Worm (Caenorhabditis elegans) whole organism, young adult: ENCODE data around the gene cest-35.1.

Experiments used
- B0336.3 ChIP-seq: fragments of 200-800 bp; sonication (Bioruptor generic); IDR thresholded peaks from 2 replicates; pipeline ENCODE4 v1.3.6; 2022; ENCODE audit warnings: missing genetic modification characterization, missing compliant biosample characterization
- D2030.7 ChIP-seq: fragments of 200-800 bp; sonication (Bioruptor generic); IDR thresholded peaks from 2 replicates; pipeline ENCODE4 v1.3.6; 2022; ENCODE audit warnings: missing genetic modification reagents, missing genetic modification characterization, missing compliant biosample characterization
- F10E7.11 ChIP-seq: sonication (generic microtip); optimal IDR thresholded peaks from 2 replicates; lab custom pipeline; 2017; ENCODE audit warnings: mild to moderate bottlenecking, missing genetic modification characterization, moderate library complexity, missing compliant biosample characterization
- F22D6.2 ChIP-seq: sonication (generic microtip); optimal IDR thresholded peaks from 2 replicates; lab custom pipeline; 2016; ENCODE audit warnings: mild to moderate bottlenecking, missing genetic modification characterization, missing compliant biosample characterization
- F23B12.7 ChIP-seq: sonication (generic microtip); optimal IDR thresholded peaks from 2 replicates; lab custom pipeline; 2017; ENCODE audit warnings: missing genetic modification characterization, mild to moderate bottlenecking, missing compliant biosample characterization, antibody characterized with exemption, moderate library complexity; ENCODE audit not compliant: insufficient read depth
- F33H1.4 ChIP-seq: fragments of 200-800 bp; sonication (Bioruptor generic); IDR thresholded peaks from 2 replicates; pipeline ENCODE4 v1.3.6; 2022; ENCODE audit warnings: missing genetic modification reagents, missing genetic modification characterization, missing compliant biosample characterization
- F49E8.2 ChIP-seq: sonication (generic microtip); optimal IDR thresholded peaks from 3 replicates; lab custom pipeline; 2017; ENCODE audit warnings: missing genetic modification characterization, mild to moderate bottlenecking, missing compliant biosample characterization, antibody characterized with exemption, moderate library complexity; ENCODE audit not compliant: insufficient read depth
- F52B5.7 ChIP-seq: sonication (generic microtip); optimal IDR thresholded peaks from 2 replicates; lab custom pipeline; 2016; ENCODE audit warnings: mild to moderate bottlenecking, missing genetic modification characterization, missing compliant biosample characterization
- F55B11.4 ChIP-seq: sonication (generic microtip); optimal IDR thresholded peaks from 2 replicates; lab custom pipeline; 2016; ENCODE audit warnings: missing compliant biosample characterization, missing genetic modification characterization, borderline replicate concordance; ENCODE audit not compliant: insufficient read depth
- K11D2.4 ChIP-seq: fragments of 200-800 bp; sonication (Bioruptor generic); IDR thresholded peaks from 2 replicates; pipeline ENCODE4 v1.3.6; 2022; ENCODE audit warnings: missing genetic modification reagents, missing genetic modification characterization, missing compliant biosample characterization
- T07F8.4 ChIP-seq: sonication (generic microtip); optimal IDR thresholded peaks from 2 replicates; lab custom pipeline; 2016; ENCODE audit warnings: mild to moderate bottlenecking, missing genetic modification characterization, moderate library complexity, missing compliant biosample characterization
- Y53G8AR.9 ChIP-seq: fragments of 200-800 bp; sonication (Bioruptor generic); conservative IDR thresholded peaks from 2 replicates; pipeline ENCODE4 v1.3.6; 2022; ENCODE audit warnings: missing genetic modification reagents, missing genetic modification characterization, missing compliant biosample characterization
- Y56A3A.18 ChIP-seq: fragments of 200-800 bp; sonication (Bioruptor generic); IDR thresholded peaks from 2 replicates; pipeline ENCODE4 v1.3.6; 2022; ENCODE audit warnings: missing genetic modification reagents, missing genetic modification characterization, missing compliant biosample characterization
- Y67H2A.10 ChIP-seq: fragments of 200-800 bp; sonication (Bioruptor generic); conservative IDR thresholded peaks from 2 replicates; pipeline ENCODE4 v1.3.6; 2022; ENCODE audit warnings: missing genetic modification reagents, missing genetic modification characterization, missing compliant biosample characterization
- Y95B8A.8 ChIP-seq: fragments of 200-800 bp; sonication (Bioruptor generic); IDR thresholded peaks from 2 replicates; pipeline ENCODE4 v1.3.6; 2022; ENCODE audit warnings: missing genetic modification reagents, missing genetic modification characterization, missing compliant biosample characterization
- attf-6 ChIP-seq: fragments of 200-800 bp; sonication (Bioruptor generic); IDR thresholded peaks from 2 replicates; pipeline ENCODE4 v1.3.6; 2022; ENCODE audit warnings: missing genetic modification reagents, missing genetic modification characterization, missing compliant biosample characterization
- cebp-1 ChIP-seq, 2 experiments: fragments of 200-800 bp in 1 of 2; sonication (Bioruptor generic) in 1 of 2; sonication (generic microtip) in 1 of 2; IDR thresholded peaks in 1 of 2; optimal IDR thresholded peaks in 1 of 2; 2 replicates each; pipeline versions ENCODE4 v1.3.6 to Lab custom; 2017 to 2022; ENCODE audit warnings: missing compliant biosample characterization in 2 of 2, missing genetic modification characterization in 2 of 2, mild to moderate bottlenecking in 1 of 2, missing genetic modification reagents in 1 of 2, moderate library complexity in 1 of 2
- dox-1 ChIP-seq: fragments of 200-800 bp; sonication (Bioruptor generic); IDR thresholded peaks from 2 replicates; pipeline ENCODE4 v1.3.6; 2022; ENCODE audit warnings: missing genetic modification reagents, missing genetic modification characterization, missing compliant biosample characterization
- dpl-1 ChIP-seq: fragments of 150-350 bp; optimal IDR thresholded peaks from 2 replicates; lab custom pipeline; 2014; ENCODE audit warnings: missing biosample characterization, missing genetic modification reagents, missing genetic modification characterization
- efl-1 ChIP-seq: fragments of 150-350 bp; optimal IDR thresholded peaks from 2 replicates; lab custom pipeline; 2014; ENCODE audit warnings: missing biosample characterization, missing genetic modification reagents, missing genetic modification characterization
- ekl-4 ChIP-seq: fragments of 200-800 bp; sonication (Bioruptor generic); IDR thresholded peaks from 2 replicates; pipeline ENCODE4 v1.3.6; 2022; ENCODE audit warnings: missing genetic modification reagents, missing genetic modification characterization, missing compliant biosample characterization
- gei-17 ChIP-seq: fragments of 200-800 bp; sonication (Bioruptor generic); optimal IDR thresholded peaks from 2 replicates; lab custom pipeline; 2018; ENCODE audit warnings: mild to moderate bottlenecking, missing genetic modification characterization, missing compliant biosample characterization
- hlh-26 ChIP-seq: fragments of 200-800 bp; sonication (Bioruptor generic); conservative IDR thresholded peaks from 2 replicates; pipeline ENCODE4 v1.3.6; 2022; ENCODE audit warnings: missing genetic modification reagents, missing genetic modification characterization, missing compliant biosample characterization
- let-607 ChIP-seq, 2 experiments: fragments of 200-800 bp in 1 of 2; sonication (Bioruptor generic) in 1 of 2; sonication (generic microtip) in 1 of 2; optimal IDR thresholded peaks; 2 replicates each; lab custom pipeline; 2016 to 2018; ENCODE audit warnings: mild to moderate bottlenecking in 2 of 2, missing compliant biosample characterization in 2 of 2, missing genetic modification characterization in 2 of 2, moderate library complexity in 2 of 2, missing genotype in 1 of 2
- lin-35 ChIP-seq, 3 experiments: fragments of 150-350 bp in 2 of 3; sonication (generic microtip) in 1 of 3; optimal IDR thresholded peaks; 2 replicates each; lab custom pipeline; 2014 to 2018; ENCODE audit warnings: missing biosample characterization in 3 of 3, missing genetic modification characterization in 3 of 3, missing genetic modification reagents in 3 of 3
- lin-54 ChIP-seq: fragments of 200-800 bp; sonication (Bioruptor generic); optimal IDR thresholded peaks from 2 replicates; lab custom pipeline; 2018; ENCODE audit warnings: mild to moderate bottlenecking, missing genetic modification characterization, missing compliant biosample characterization
- lsl-1 ChIP-seq: fragments of 200-800 bp; sonication (Bioruptor generic); optimal IDR thresholded peaks from 2 replicates; lab custom pipeline; 2018; ENCODE audit warnings: mild to moderate bottlenecking, missing genetic modification characterization, moderate library complexity, missing compliant biosample characterization
- mcd-1 ChIP-seq: fragments of 200-800 bp; sonication (Bioruptor generic); IDR thresholded peaks from 2 replicates; pipeline ENCODE4 v1.3.6; 2022; ENCODE audit warnings: missing genetic modification reagents, missing genetic modification characterization, missing compliant biosample characterization
- nhr-179 ChIP-seq: sonication (generic microtip); optimal IDR thresholded peaks from 2 replicates; lab custom pipeline; 2016; ENCODE audit warnings: mild to moderate bottlenecking, missing genetic modification characterization, missing compliant biosample characterization
- nhr-27 ChIP-seq: fragments of 200-800 bp; sonication (Bioruptor generic); optimal IDR thresholded peaks from 2 replicates; lab custom pipeline; 2018; ENCODE audit warnings: mild to moderate bottlenecking, missing genetic modification characterization, moderate library complexity, missing compliant biosample characterization
- nhr-90 ChIP-seq: sonication (generic microtip); optimal IDR thresholded peaks from 2 replicates; lab custom pipeline; 2016; ENCODE audit warnings: missing genotype, mild to moderate bottlenecking, missing genetic modification characterization, missing compliant biosample characterization
- pbrm-1 ChIP-seq: fragments of 200-800 bp; sonication (Bioruptor generic); IDR thresholded peaks from 2 replicates; pipeline ENCODE4 v1.3.6; 2022; ENCODE audit warnings: missing genetic modification reagents, missing genetic modification characterization, missing compliant biosample characterization
- pha-4 ChIP-seq: fragments of 150-350 bp; sonication (generic microtip); optimal IDR thresholded peaks from 2 replicates; lab custom pipeline; 2014; ENCODE audit warnings: missing biosample characterization, missing genetic modification reagents, missing genetic modification characterization
- rec-8 ChIP-seq, 2 experiments: sonication (generic microtip); optimal IDR thresholded peaks; 2 replicates each; lab custom pipeline; 2016; ENCODE audit warnings: mild to moderate bottlenecking in 2 of 2, missing genetic modification characterization in 2 of 2, missing genetic modification reagents in 2 of 2, missing genotype in 2 of 2, missing biosample characterization in 1 of 2, missing compliant biosample characterization in 1 of 2, moderate library complexity in 1 of 2
- snpc-1.3 ChIP-seq: sonication (generic microtip); optimal IDR thresholded peaks from 2 replicates; lab custom pipeline; 2017; ENCODE audit warnings: missing genetic modification characterization, mild to moderate bottlenecking, missing compliant biosample characterization, antibody characterized with exemption, moderate library complexity, missing genotype, missing genetic modification reagents; ENCODE audit not compliant: insufficient read depth
- snpc-4 ChIP-seq, 5 experiments: fragments of 150-350 bp in 1 of 5; sonication (generic microtip) in 4 of 5; optimal IDR thresholded peaks; 2 replicates each; lab custom pipeline; 2014 to 2018; ENCODE audit warnings: missing genetic modification characterization in 5 of 5, missing biosample characterization in 3 of 5, antibody characterized with exemption in 2 of 5, mild to moderate bottlenecking in 2 of 5, missing compliant biosample characterization in 2 of 5, missing genotype in 2 of 5, moderate library complexity in 2 of 5, missing genetic modification reagents in 1 of 5
- sptf-2 ChIP-seq: fragments of 200-800 bp; sonication (Bioruptor generic); optimal IDR thresholded peaks from 2 replicates; lab custom pipeline; 2018; ENCODE audit warnings: mild to moderate bottlenecking, missing genetic modification characterization, missing compliant biosample characterization
- tbx-9 ChIP-seq: sonication (generic microtip); optimal IDR thresholded peaks from 2 replicates; lab custom pipeline; 2016; ENCODE audit warnings: borderline replicate concordance, missing genetic modification characterization, inconsistent platforms, missing compliant biosample characterization
- xnd-1 ChIP-seq: sonication (generic microtip); optimal IDR thresholded peaks from 2 replicates; lab custom pipeline; 2016; ENCODE audit warnings: missing genotype, missing genetic modification reagents, missing genetic modification characterization, missing compliant biosample characterization
- zim-3 ChIP-seq: sonication (generic microtip); optimal IDR thresholded peaks from 2 replicates; lab custom pipeline; 2017; ENCODE audit warnings: mild to moderate bottlenecking, missing genetic modification characterization, moderate library complexity, missing compliant biosample characterization
- ztf-18 ChIP-seq: sonication (generic microtip); optimal IDR thresholded peaks from 2 replicates; lab custom pipeline; 2016; ENCODE audit warnings: missing genotype, mild to moderate bottlenecking, missing genetic modification characterization, missing compliant biosample characterization
- ztf-22 ChIP-seq: fragments of 200-800 bp; sonication (Bioruptor generic); optimal IDR thresholded peaks from 2 replicates; lab custom pipeline; 2018; ENCODE audit warnings: mild to moderate bottlenecking, missing genetic modification characterization, moderate library complexity, missing compliant biosample characterization
- ztf-25 ChIP-seq: fragments of 200-800 bp; sonication (Bioruptor generic); IDR thresholded peaks from 2 replicates; pipeline ENCODE4 v1.3.6; 2022; ENCODE audit warnings: missing genetic modification reagents, missing genetic modification characterization, missing compliant biosample characterization

The cest-35.1 gene

ce11 chrV:5271487-5271886 lies 28.6 kb upstream of the cest-35.1 start (continued):
- TF ChIP-seq lin-54 (GFP tag; lab: Kevin White, UChicago) (peak; percentile 41), ekl-4 (0 out of 2 replicates have a peak, but pooled peaks have one; percentile 44), nhr-179 (tag; lab: Kevin White, UChicago) (no peak), Y95B8A.8 (GFP tag; lab: Robert Waterston, UW) (no peak), mcd-1 (GFP tag; lab: Robert Waterston, UW) (peak; percentile 76), attf-6 (GFP tag; lab: Robert Waterston, UW) (no peak), sptf-2 (GFP tag; lab: Kevin White, UChicago) (no peak), Y67H2A.10 (no peak), rec-8 (tag; optimal IDR thresholded peaks at IDR 0.05; lab: Kevin White, UChicago) (no peak), snpc-4 (GFP tag; optimal IDR thresholded peaks at IDR 0.05; lab: Kevin White, UChicago) (no peak), snpc-4 (tag; optimal IDR thresholded peaks at IDR 0.05; lab: Kevin White, UChicago) (peak in 3 of 4 experiments; percentile 6 to 56 (median 37)), cebp-1 (GFP tag; IDR thresholded peaks at IDR 0.05; lab: Robert Waterston, UW) (no peak), cebp-1 (tag; optimal IDR thresholded peaks at IDR 0.05; lab: Kevin White, UChicago) (peak; percentile 81), let-607 (tag; optimal IDR thresholded peaks at IDR 0.05; lab: Kevin White, UChicago) (peak in 1 of 2 experiments; percentile 18), nhr-90 (peak; percentile 46), F52B5.7 (tag; lab: Kevin White, UChicago) (peak; percentile 11), dox-1 (GFP tag; lab: Robert Waterston, UW) (peak; percentile 74), F22D6.2 (tag; lab: Kevin White, UChicago) (peak; percentile 79), ztf-18 (peak; percentile 38), ztf-25 (GFP tag; lab: Robert Waterston, UW) (no peak), gei-17 (GFP tag; lab: Kevin White, UChicago) (peak; percentile 41), snpc-1.3 (tag; lab: Kevin White, UChicago) (no peak), tbx-9 (tag; lab: Kevin White, UChicago) (no peak), K11D2.4 (GFP tag; lab: Robert Waterston, UW) (peak; percentile 78; the same call in 1 of the 2 replicates), zim-3 (tag; lab: Kevin White, UChicago) (no peak), Y53G8AR.9 (GFP tag; lab: Robert Waterston, UW) (peak; percentile 50; the same call in 1 of the 2 replicates), ztf-22 (GFP tag; lab: Kevin White, UChicago) (peak; percentile 91), pha-4 (no peak), F55B11.4 (tag; lab: Kevin White, UChicago) (no peak), hlh-26 (GFP tag; lab: Robert Waterston, UW) (no peak), Y56A3A.18 (no peak)

- peak; percentile 18 for TF ChIP-seq lsl-1 (GFP tag; lab: Kevin White, UChicago)
- TF ChIP-seq lin-54 (GFP tag; lab: Kevin White, UChicago) = peak; percentile 95
- no peak for TF ChIP-seq nhr-27 (tag; lab: Kevin White, UChicago)
- TF ChIP-seq xnd-1 = peak; percentile 8
- peak in 2 of 3 experiments; percentile 24 to 76 for TF ChIP-seq lin-35 (GFP tag; optimal IDR thresholded peaks at IDR 0.05; lab: Kevin White, UChicago)
- TF ChIP-seq D2030.7 (GFP tag; lab: Robert Waterston, UW) = peak; percentile 37; the same call in 1 of the 2 replicates
- TF ChIP-seq dpl-1 (GFP tag; lab: Kevin White, UChicago) = peak; percentile 56
- TF ChIP-seq ztf-18 = peak; percentile 39
- no peak for TF ChIP-seq F23B12.7 (tag; lab: Kevin White, UChicago)
- TF ChIP-seq F33H1.4 (GFP tag; lab: Robert Waterston, UW) = peak; percentile 27; the same call in 1 of the 2 replicates
- TF ChIP-seq mcd-1 (GFP tag; lab: Robert Waterston, UW) = peak; percentile 90
- TF ChIP-seq efl-1 (GFP tag; lab: Kevin White, UChicago) = peak; percentile 79
- no peak for TF ChIP-seq F10E7.11 (tag; lab: Kevin White, UChicago)
- no peak for TF ChIP-seq T07F8.4 (tag; lab: Kevin White, UChicago)
- TF ChIP-seq pbrm-1 (GFP tag; lab: Robert Waterston, UW) = no peak
- no peak for TF ChIP-seq B0336.3
- TF ChIP-seq F49E8.2 (tag; lab: Kevin White, UChicago) = no peak
- no peak for TF ChIP-seq snpc-4 (GFP tag; optimal IDR thresholded peaks at IDR 0.05; lab: Kevin White, UChicago)
- peak in 1 of 4 experiments; percentile 1 for TF ChIP-seq snpc-4 (tag; optimal IDR thresholded peaks at IDR 0.05; lab: Kevin White, UChicago)
- TF ChIP-seq, all 124 proteins: peak for 11
Observed at ce11 chrV:5269024-5269535, 26.1 kb upstream of the cest-35.1 start, which contains the start of gene penr-1. penr-1 (plus strand) TSS chrV:5269485.
